Fruit fly (Drosophila melanogaster): Measurements from ENCODE around the gene alpha-Man-Ib.

DNA sequence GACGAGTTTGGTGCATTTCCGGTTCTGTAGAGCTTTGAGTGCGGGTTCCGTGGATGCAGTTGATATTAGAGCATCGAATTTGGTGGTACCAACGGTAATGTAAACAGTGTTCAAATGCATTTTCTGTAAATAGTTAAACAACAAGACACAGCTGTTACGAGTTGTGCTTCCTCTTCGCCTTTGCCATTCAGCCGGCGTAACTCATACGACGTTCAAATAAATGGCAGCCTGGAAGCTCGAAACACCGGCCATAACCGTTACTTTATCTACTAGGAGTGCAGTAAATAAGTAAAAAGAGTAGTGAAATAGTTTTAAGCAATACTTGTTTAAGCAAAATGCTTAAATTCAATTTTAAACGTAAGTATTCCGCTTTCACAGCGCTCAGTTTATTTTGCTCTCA lies 25.8 kb upstream of the alpha-Man-Ib start, which contains the start of the genes Alg13 and superdeath:
- TF ChIP-seq CG17806 (tag; optimal IDR thresholded peaks at IDR 0.05) (no peak), Snoo (tag; optimal IDR thresholded peaks at IDR 0.05) (no peak), fd96Ca (GFP tag; IDR thresholded peaks at IDR 0.05) (no peak), CG32121 (GFP tag; IDR thresholded peaks at IDR 0.05) (no peak), CG8159 (tag; optimal IDR thresholded peaks at IDR 0.05) (no peak), rn (GFP tag; IDR thresholded peaks at IDR 0.05) (no peak), D1 (tag; optimal IDR thresholded peaks at IDR 0.05) (no peak), EcR (GFP tag; optimal IDR thresholded peaks at IDR 0.05) (no peak), Ets98B (GFP tag; IDR thresholded peaks at IDR 0.05) (no peak), Pif1B (GFP tag; optimal IDR thresholded peaks at IDR 0.05) (no peak), CG34367 (tag; optimal IDR thresholded peaks at IDR 0.05) (no peak), gl (tag; optimal IDR thresholded peaks at IDR 0.05) (no peak)

Measured in whole organism, pupa.